Worm (Caenorhabditis elegans) whole organism, L4 larva: Measurements from ENCODE around the gene Y38H6A.5.

ENCODE experiments used
- D1046.2 ChIP-seq: fragments of 200-800 bp; sonication (Bioruptor generic); IDR thresholded peaks from 2 replicates; pipeline ENCODE4 v1.3.6; 2022; ENCODE audit warnings: missing genetic modification characterization, missing compliant biosample characterization
- F10B5.3 ChIP-seq: sonication (generic microtip); optimal IDR thresholded peaks from 2 replicates; lab custom pipeline; 2016; ENCODE audit warnings: mild to moderate bottlenecking, missing genetic modification characterization, missing compliant biosample characterization
- F37D6.2 ChIP-seq: sonication (generic microtip); optimal IDR thresholded peaks from 2 replicates; lab custom pipeline; 2016; ENCODE audit warnings: mild to moderate bottlenecking, missing genetic modification characterization, missing compliant biosample characterization
- F44E2.7 ChIP-seq: fragments of 200-800 bp; sonication (Bioruptor generic); IDR thresholded peaks from 2 replicates; pipeline ENCODE4 v2.1.2; 2022; ENCODE audit warnings: missing genetic modification characterization, missing compliant biosample characterization
- F49E8.2 ChIP-seq: sonication (generic microtip); optimal IDR thresholded peaks from 2 replicates; lab custom pipeline; 2016; ENCODE audit warnings: missing compliant biosample characterization, mild to moderate bottlenecking, missing genetic modification characterization, borderline replicate concordance
- T26A8.4 ChIP-seq: fragments of 200-800 bp; sonication (Bioruptor generic); IDR thresholded peaks from 2 replicates; pipeline ENCODE4 v1.3.6; 2022; ENCODE audit warnings: missing genetic modification characterization, missing compliant biosample characterization
- Y48G9A.11 ChIP-seq: fragments of 200-800 bp; sonication (Bioruptor generic); IDR thresholded peaks from 2 replicates; pipeline ENCODE4 v1.3.6; 2022; ENCODE audit warnings: missing genetic modification reagents, missing genetic modification characterization, missing compliant biosample characterization
- aha-1 ChIP-seq: fragments of 150-350 bp; peaks from one replicate; lab custom pipeline; 2014; ENCODE audit warnings: missing biosample characterization, missing genetic modification characterization
- ama-1 ChIP-seq: fragments of 150-350 bp; optimal IDR thresholded peaks from 2 replicates; lab custom pipeline; 2014; ENCODE audit warnings: inconsistent platforms, mixed read lengths
- attf-4 ChIP-seq: sonication (generic microtip); optimal IDR thresholded peaks from 3 replicates; lab custom pipeline; 2017; ENCODE audit warnings: missing biosample characterization, missing genetic modification characterization
- ceh-20 ChIP-seq: fragments of 200-800 bp; sonication (Bioruptor generic); IDR thresholded peaks from 2 replicates; pipeline ENCODE4 v1.3.6; 2022; ENCODE audit warnings: missing genetic modification reagents, missing genetic modification characterization, missing compliant biosample characterization
- ceh-32 ChIP-seq: sonication (generic microtip); optimal IDR thresholded peaks from 2 replicates; lab custom pipeline; 2016; ENCODE audit warnings: mild to moderate bottlenecking, missing genetic modification characterization, missing compliant biosample characterization; ENCODE audit not compliant: poor library complexity
- ceh-44 ChIP-seq: fragments of 200-800 bp; sonication (Bioruptor generic); IDR thresholded peaks from 2 replicates; pipeline ENCODE4 v1.3.6; 2022; ENCODE audit warnings: missing genetic modification reagents, missing genetic modification characterization, missing compliant biosample characterization
- ceh-62 ChIP-seq: sonication (generic microtip); optimal IDR thresholded peaks from 2 replicates; lab custom pipeline; 2017; ENCODE audit warnings: missing biosample characterization, missing genetic modification characterization
- cey-2 ChIP-seq: sonication (generic microtip); optimal IDR thresholded peaks from 3 replicates; lab custom pipeline; 2017; ENCODE audit warnings: missing genetic modification characterization, mild to moderate bottlenecking, missing compliant biosample characterization, antibody characterized with exemption, borderline replicate concordance; ENCODE audit not compliant: insufficient read depth
- ctbp-1 ChIP-seq: fragments of 200-800 bp; sonication (Bioruptor generic); IDR thresholded peaks from 2 replicates; pipeline ENCODE4 v1.3.6; 2022; ENCODE audit warnings: missing genetic modification reagents, missing genetic modification characterization, missing compliant biosample characterization
- daf-12 ChIP-seq: fragments of 150-350 bp; optimal IDR thresholded peaks from 2 replicates; lab custom pipeline; 2014; ENCODE audit warnings: missing biosample characterization, missing genetic modification reagents, missing genetic modification characterization
- daf-16 ChIP-seq, 3 experiments: sonication (generic microtip); optimal IDR thresholded peaks; 2 replicates each; lab custom pipeline; 2016 to 2017; ENCODE audit warnings: missing genetic modification characterization in 3 of 3, missing genetic modification reagents in 3 of 3, mild to moderate bottlenecking in 2 of 3, missing compliant biosample characterization in 2 of 3, missing biosample characterization in 1 of 3, moderate library complexity in 1 of 3
- dmd-6 ChIP-seq: fragments of 200-800 bp; sonication (Bioruptor generic); IDR thresholded peaks from 2 replicates; pipeline ENCODE4 v1.3.6; 2022; ENCODE audit warnings: missing genetic modification reagents, missing genetic modification characterization, missing compliant biosample characterization
- dmd-9 ChIP-seq: fragments of 200-800 bp; sonication (Bioruptor generic); IDR thresholded peaks from 2 replicates; pipeline ENCODE4 v1.3.6; 2022; ENCODE audit warnings: missing genetic modification reagents, missing genetic modification characterization, missing compliant biosample characterization
- fkh-10 ChIP-seq: fragments of 150-350 bp; optimal IDR thresholded peaks from 2 replicates; lab custom pipeline; 2014; ENCODE audit warnings: missing biosample characterization, missing genetic modification reagents, missing genetic modification characterization
- jun-1 ChIP-seq: fragments of 150-350 bp; optimal IDR thresholded peaks from 2 replicates; lab custom pipeline; 2014; ENCODE audit warnings: missing biosample characterization, missing genetic modification reagents, missing genetic modification characterization
- lin-15B ChIP-seq: fragments of 150-350 bp; sonication (generic microtip); optimal IDR thresholded peaks from 3 replicates; lab custom pipeline; 2014; ENCODE audit warnings: missing biosample characterization, missing genetic modification characterization
- lin-38 ChIP-seq: fragments of 200-800 bp; sonication (Bioruptor generic); IDR thresholded peaks from 2 replicates; pipeline ENCODE4 v1.3.6; 2022; ENCODE audit warnings: missing genetic modification reagents, missing genetic modification characterization, missing compliant biosample characterization
- nhr-11 ChIP-seq: fragments of 150-350 bp; optimal IDR thresholded peaks from 2 replicates; lab custom pipeline; 2014; ENCODE audit warnings: missing biosample characterization, missing genetic modification characterization
- nhr-6 ChIP-seq: fragments of 150-350 bp; optimal IDR thresholded peaks from 2 replicates; lab custom pipeline; 2014; ENCODE audit warnings: missing biosample characterization, missing genetic modification characterization
- nhr-76 ChIP-seq: fragments of 150-350 bp; optimal IDR thresholded peaks from 2 replicates; lab custom pipeline; 2014; ENCODE audit warnings: missing biosample characterization, missing genetic modification characterization
- pha-4 ChIP-seq, 2 experiments: fragments of 150-350 bp in 1 of 2; fragments of 200-800 bp in 1 of 2; sonication (Bioruptor generic) in 1 of 2; IDR thresholded peaks in 1 of 2; optimal IDR thresholded peaks in 1 of 2; 2 replicates each; pipeline versions ENCODE4 v1.3.6 to Lab custom; 2014 to 2022; ENCODE audit warnings: missing genetic modification characterization in 2 of 2, missing genetic modification reagents in 2 of 2, missing biosample characterization in 1 of 2, missing compliant biosample characterization in 1 of 2
- php-3 ChIP-seq: fragments of 200-800 bp; sonication (Bioruptor generic); IDR thresholded peaks from 2 replicates; pipeline ENCODE4 v1.3.6; 2022; ENCODE audit warnings: missing genetic modification reagents, missing genetic modification characterization, missing compliant biosample characterization
- sdz-12 ChIP-seq: fragments of 200-800 bp; sonication (Bioruptor generic); optimal IDR thresholded peaks from 2 replicates; lab custom pipeline; 2018; ENCODE audit warnings: mild to moderate bottlenecking, missing genetic modification characterization, missing compliant biosample characterization
- snpc-1.2 ChIP-seq: fragments of 200-800 bp; sonication (Bioruptor generic); IDR thresholded peaks from 2 replicates; pipeline ENCODE4 v1.3.6; 2022; ENCODE audit warnings: missing genetic modification reagents, missing genetic modification characterization, missing compliant biosample characterization
- tag-97 ChIP-seq: fragments of 200-800 bp; sonication (Bioruptor generic); IDR thresholded peaks from 2 replicates; pipeline ENCODE4 v1.3.6; 2022; ENCODE audit warnings: missing genetic modification characterization, missing compliant biosample characterization
- tra-1 ChIP-seq: fragments of 200-800 bp; sonication (Bioruptor generic); IDR thresholded peaks from 2 replicates; pipeline ENCODE4 v1.3.6; 2022; ENCODE audit warnings: missing genetic modification reagents, missing genetic modification characterization, missing compliant biosample characterization
- unc-130 ChIP-seq: sonication (generic microtip); optimal IDR thresholded peaks from 2 replicates; lab custom pipeline; 2016; ENCODE audit warnings: missing genetic modification reagents, missing genetic modification characterization, missing compliant biosample characterization
- vab-7 ChIP-seq: fragments of 200-800 bp; sonication (Bioruptor generic); IDR thresholded peaks from 2 replicates; pipeline ENCODE4 v1.3.6; 2022; ENCODE audit warnings: missing genetic modification reagents, missing genetic modification characterization, missing compliant biosample characterization
- zfp-3 ChIP-seq: fragments of 200-800 bp; sonication (Bioruptor generic); conservative IDR thresholded peaks from 2 replicates; pipeline ENCODE4 v1.3.6; 2022; ENCODE audit warnings: missing genetic modification reagents, missing genetic modification characterization, missing compliant biosample characterization

Gene Y38H6A.5

ce11 chrV:20347625-20348024, 12.5 kb upstream of the Y38H6A.5 start:
- no peak for TF ChIP-seq daf-12 (tag; lab: Kevin White, UChicago)
- TF ChIP-seq sdz-12 (GFP tag; lab: Kevin White, UChicago) = no peak
- no peak for TF ChIP-seq ceh-44 (GFP tag; lab: Robert Waterston, UW)
- no peak for TF ChIP-seq ceh-62
- no peak for TF ChIP-seq attf-4 (tag; lab: Kevin White, UChicago)
- TF ChIP-seq dmd-6 = no peak
- no peak for TF ChIP-seq ama-1
- no peak for TF ChIP-seq snpc-1.2 (GFP tag; lab: Robert Waterston, UW)
- TF ChIP-seq ceh-20 (GFP tag; lab: Robert Waterston, UW) = no peak
- no peak for TF ChIP-seq nhr-11 (tag; lab: Kevin White, UChicago)
- TF ChIP-seq lin-15B (tag; lab: Kevin White, UChicago) = no peak
- 0 out of 2 replicates have a peak, but pooled peaks have one; percentile 64 for TF ChIP-seq D1046.2 (GFP tag; lab: Robert Waterston, UW)
- no peak for TF ChIP-seq jun-1 (tag; lab: Kevin White, UChicago)
- peak; percentile 53; the same call in 1 of the 2 replicates for TF ChIP-seq F44E2.7 (GFP tag; lab: Robert Waterston, UW)
- 0 out of 2 replicates have a peak, but pooled peaks have one; percentile 25 for TF ChIP-seq Y48G9A.11 (GFP tag; lab: Robert Waterston, UW)
- TF ChIP-seq lin-38 (GFP tag; lab: Robert Waterston, UW) = peak; percentile 53
- no peak for TF ChIP-seq php-3 (GFP tag; lab: Robert Waterston, UW)
- no peak for TF ChIP-seq nhr-6
- no peak for TF ChIP-seq tra-1
- TF ChIP-seq vab-7 (GFP tag; lab: Robert Waterston, UW) = peak; percentile 63
- no peak for TF ChIP-seq nhr-76 (tag; lab: Kevin White, UChicago)
- no peak for TF ChIP-seq cey-2
- no peak for TF ChIP-seq daf-16 (GFP tag; optimal IDR thresholded peaks at IDR 0.05; lab: Kevin White, UChicago)
- TF ChIP-seq daf-16 (tag; optimal IDR thresholded peaks at IDR 0.05; lab: Kevin White, UChicago) = no peak
- no peak for TF ChIP-seq unc-130 (GFP tag; lab: Kevin White, UChicago)
- TF ChIP-seq ceh-32 (tag; lab: Kevin White, UChicago) = no peak
- TF ChIP-seq T26A8.4 (GFP tag; lab: Robert Waterston, UW) = no peak
- TF ChIP-seq zfp-3 (GFP tag; lab: Robert Waterston, UW) = no peak
- no peak for TF ChIP-seq F37D6.2 (tag; lab: Kevin White, UChicago)
- TF ChIP-seq F10B5.3 (tag; lab: Kevin White, UChicago) = no peak

- TF ChIP-seq ctbp-1 (GFP tag; lab: Robert Waterston, UW) (no peak), aha-1 (tag; lab: Kevin White, UChicago) (peak; percentile 47)
Measured at ce11 chrV:20344889-20345288, 9.7 kb upstream of the Y38H6A.5 start, which contains the start of gene Y38H6A.3. Y38H6A.3 (plus strand) TSS chrV:20345189.

- TF ChIP-seq zfp-3 (GFP tag; lab: Robert Waterston, UW) (no peak), pha-4 (GFP tag; IDR thresholded peaks at IDR 0.05; lab: Robert Waterston, UW) (no peak), pha-4 (tag; optimal IDR thresholded peaks at IDR 0.05; lab: Kevin White, UChicago) (no peak), F44E2.7 (GFP tag; lab: Robert Waterston, UW) (no peak), T26A8.4 (GFP tag; lab: Robert Waterston, UW) (no peak), unc-130 (GFP tag; lab: Kevin White, UChicago) (no peak), fkh-10 (GFP tag; lab: Kevin White, UChicago) (peak; percentile 75), F49E8.2 (no peak), tag-97 (GFP tag; lab: Robert Waterston, UW) (no peak)
- TF ChIP-seq, all 104 proteins: peak for 1
Measured at ce11 chrV:20338870-20339269, 3.7 kb upstream of the Y38H6A.5 start.

- TF ChIP-seq aha-1 (tag; lab: Kevin White, UChicago) = peak; percentile 77
- no peak for TF ChIP-seq dmd-9 (GFP tag; lab: Robert Waterston, UW)
Measured at ce11 chrV:20338020-20338419, 2.9 kb upstream of the Y38H6A.5 start.
